Worm (Caenorhabditis elegans) whole organism, L2 larva: ENCODE measurements around the gene npr-32.

Source experiments
- C34F6.9 ChIP-seq: fragments of 150-350 bp; optimal IDR thresholded peaks from 2 replicates; lab custom pipeline; 2014; ENCODE audit warnings: missing biosample characterization, missing genetic modification characterization
- R02D3.7 ChIP-seq: fragments of 150-350 bp; optimal IDR thresholded peaks from 2 replicates; lab custom pipeline; 2014; ENCODE audit warnings: missing biosample characterization, missing genetic modification characterization
- Y55F3AM.14 ChIP-seq: fragments of 200-800 bp; sonication (Bioruptor generic); optimal IDR thresholded peaks from 2 replicates; lab custom pipeline; 2018; ENCODE audit warnings: mild to moderate bottlenecking, missing genetic modification characterization, missing compliant biosample characterization
- aly-2 ChIP-seq: fragments of 150-350 bp; optimal IDR thresholded peaks from 2 replicates; lab custom pipeline; 2014; ENCODE audit warnings: missing biosample characterization, missing genetic modification characterization
- ama-1 ChIP-seq: fragments of 150-350 bp; optimal IDR thresholded peaks from 2 replicates; lab custom pipeline; 2018; ENCODE audit warnings: inconsistent platforms
- blmp-1 ChIP-seq: sonication (generic microtip); optimal IDR thresholded peaks from 2 replicates; lab custom pipeline; 2017; ENCODE audit warnings: missing genetic modification characterization, mild to moderate bottlenecking, missing compliant biosample characterization, antibody characterized with exemption, moderate library complexity; ENCODE audit not compliant: insufficient read depth
- ceh-16 ChIP-seq: fragments of 150-350 bp; optimal IDR thresholded peaks from 2 replicates; lab custom pipeline; 2014; ENCODE audit warnings: missing biosample characterization, missing genetic modification characterization
- egl-27 ChIP-seq: sonication (generic microtip); optimal IDR thresholded peaks from 3 replicates; lab custom pipeline; 2017; ENCODE audit warnings: missing biosample characterization, missing genetic modification reagents, missing genetic modification characterization
- elt-1 ChIP-seq: fragments of 150-350 bp; optimal IDR thresholded peaks from 2 replicates; lab custom pipeline; 2014; ENCODE audit warnings: missing biosample characterization, missing genetic modification characterization
- elt-3 ChIP-seq: sonication (generic microtip); optimal IDR thresholded peaks from 2 replicates; lab custom pipeline; 2017; ENCODE audit warnings: missing biosample characterization, missing genetic modification characterization
- lin-11 ChIP-seq: fragments of 150-350 bp; sonication (generic microtip); optimal IDR thresholded peaks from 2 replicates; lab custom pipeline; 2014; ENCODE audit warnings: missing biosample characterization, missing genetic modification characterization, inconsistent platforms, mixed read lengths
- lin-13 ChIP-seq: fragments of 150-350 bp; optimal IDR thresholded peaks from 2 replicates; lab custom pipeline; 2014; ENCODE audit warnings: missing biosample characterization, missing genetic modification reagents, missing genetic modification characterization
- lin-39 ChIP-seq: fragments of 150-350 bp; optimal IDR thresholded peaks from 2 replicates; lab custom pipeline; 2014; ENCODE audit warnings: missing biosample characterization, missing genetic modification reagents, missing genetic modification characterization
- mab-5 ChIP-seq: fragments of 150-350 bp; optimal IDR thresholded peaks from 2 replicates; lab custom pipeline; 2014; ENCODE audit warnings: missing biosample characterization, missing genetic modification characterization
- nhr-12 ChIP-seq: fragments of 150-350 bp; optimal IDR thresholded peaks from 2 replicates; lab custom pipeline; 2014; ENCODE audit warnings: missing biosample characterization, missing genetic modification characterization
- nhr-129 ChIP-seq: fragments of 150-350 bp; optimal IDR thresholded peaks from 2 replicates; lab custom pipeline; 2014; ENCODE audit warnings: missing biosample characterization, missing genetic modification characterization
- nhr-21 ChIP-seq: fragments of 150-350 bp; optimal IDR thresholded peaks from 2 replicates; lab custom pipeline; 2014; ENCODE audit warnings: missing biosample characterization, missing genetic modification characterization
- nhr-23 ChIP-seq: fragments of 150-350 bp; optimal IDR thresholded peaks from 2 replicates; lab custom pipeline; 2014; ENCODE audit warnings: missing biosample characterization, missing genetic modification reagents, missing genetic modification characterization
- nhr-77 ChIP-seq: fragments of 150-350 bp; optimal IDR thresholded peaks from 2 replicates; lab custom pipeline; 2014; ENCODE audit warnings: missing biosample characterization, missing genetic modification characterization
- peb-1 ChIP-seq: fragments of 150-350 bp; optimal IDR thresholded peaks from 2 replicates; lab custom pipeline; 2014; ENCODE audit warnings: missing biosample characterization, missing genetic modification characterization
- sem-4 ChIP-seq: fragments of 150-350 bp; optimal IDR thresholded peaks from 2 replicates; lab custom pipeline; 2014; ENCODE audit warnings: missing biosample characterization, missing genetic modification reagents, missing genetic modification characterization
- skn-1 ChIP-seq: sonication (generic microtip); optimal IDR thresholded peaks from 2 replicates; lab custom pipeline; 2017; ENCODE audit warnings: missing biosample characterization, missing genetic modification characterization
- sma-3 ChIP-seq: sonication (generic microtip); optimal IDR thresholded peaks from 2 replicates; lab custom pipeline; 2016; ENCODE audit warnings: missing genetic modification reagents, missing genetic modification characterization, missing compliant biosample characterization
- sma-9 ChIP-seq, 2 experiments: fragments of 150-350 bp in 1 of 2; sonication (generic microtip) in 1 of 2; optimal IDR thresholded peaks; 2 replicates each; lab custom pipeline; 2014 to 2016; ENCODE audit warnings: missing genetic modification characterization in 2 of 2, mild to moderate bottlenecking in 1 of 2, missing biosample characterization in 1 of 2, missing compliant biosample characterization in 1 of 2, missing genetic modification reagents in 1 of 2, moderate library complexity in 1 of 2
- unc-55 ChIP-seq: fragments of 150-350 bp; sonication (generic microtip); optimal IDR thresholded peaks from 3 replicates; lab custom pipeline; 2014; ENCODE audit warnings: missing biosample characterization, missing genetic modification reagents, missing genetic modification characterization
- unc-62 ChIP-seq: fragments of 150-350 bp; optimal IDR thresholded peaks from 2 replicates; lab custom pipeline; 2014; ENCODE audit warnings: missing biosample characterization, missing genetic modification reagents, missing genetic modification characterization
- zag-1 ChIP-seq: fragments of 150-350 bp; optimal IDR thresholded peaks from 2 replicates; lab custom pipeline; 2014; ENCODE audit warnings: missing biosample characterization, missing genetic modification characterization
- ztf-1 ChIP-seq: fragments of 200-800 bp; sonication (Bioruptor generic); conservative IDR thresholded peaks from 2 replicates; pipeline ENCODE4 v1.3.6; 2022; ENCODE audit warnings: missing genetic modification characterization, missing compliant biosample characterization
- ztf-11 ChIP-seq: sonication (generic microtip); optimal IDR thresholded peaks from 2 replicates; lab custom pipeline; 2017; ENCODE audit warnings: missing biosample characterization, missing genetic modification characterization
- ztf-4 ChIP-seq: fragments of 150-350 bp; optimal IDR thresholded peaks from 2 replicates; lab custom pipeline; 2014; ENCODE audit warnings: missing biosample characterization, missing genetic modification characterization

Gene npr-32

ce11 chrIV:17268628-17269027, 37.8 kb upstream of the npr-32 start (continued):
- TF ChIP-seq skn-1 (tag; lab: Kevin White, UChicago) (no peak), lin-39 (tag; lab: Kevin White, UChicago) (no peak), zag-1 (tag; lab: Kevin White, UChicago) (peak; percentile 5)
- TF ChIP-seq, all 48 proteins: peak for 14

- no peak for TF ChIP-seq Y55F3AM.14
- TF ChIP-seq nhr-129 (tag; lab: Kevin White, UChicago), result no peak
- TF ChIP-seq blmp-1 (tag; lab: Kevin White, UChicago), result no peak
- TF ChIP-seq nhr-12 (tag; lab: Kevin White, UChicago), result no peak
- no peak for TF ChIP-seq elt-1 (tag; lab: Kevin White, UChicago)
- no peak for TF ChIP-seq sem-4 (tag; lab: Kevin White, UChicago)
- TF ChIP-seq sma-9 (GFP tag; optimal IDR thresholded peaks at IDR 0.05; lab: Kevin White, UChicago), result no peak
- no peak for TF ChIP-seq sma-9 (tag; optimal IDR thresholded peaks at IDR 0.05; lab: Kevin White, UChicago)
- no peak for TF ChIP-seq ztf-4 (tag; lab: Kevin White, UChicago)
- TF ChIP-seq ceh-16 (tag; lab: Kevin White, UChicago), result no peak
- TF ChIP-seq lin-11 (tag; lab: Kevin White, UChicago), result no peak
- TF ChIP-seq ama-1 (lab: Kevin White, UChicago), result no peak
- no peak for TF ChIP-seq unc-55 (GFP tag; lab: Kevin White, UChicago)
- TF ChIP-seq aly-2, result no peak
- TF ChIP-seq lin-13, result no peak
- no peak for TF ChIP-seq elt-3 (tag; lab: Kevin White, UChicago)
- no peak for TF ChIP-seq nhr-23 (tag; lab: Kevin White, UChicago)
- no peak for TF ChIP-seq skn-1 (tag; lab: Kevin White, UChicago)
- no peak for TF ChIP-seq C34F6.9 (tag; lab: Kevin White, UChicago)
- TF ChIP-seq, all 48 proteins: peak for 0
Observed at ce11 chrIV:17268069-17268468, 37.2 kb upstream of the npr-32 start.

ce11 chrIV:17267304-17267891, 36.5 kb upstream of the npr-32 start:
- TF ChIP-seq nhr-23 (tag; lab: Kevin White, UChicago), result no peak
- TF ChIP-seq unc-55 (GFP tag; lab: Kevin White, UChicago), result peak; percentile 70
- TF ChIP-seq mab-5, result peak; percentile 27
- no peak for TF ChIP-seq zag-1 (tag; lab: Kevin White, UChicago)
- TF ChIP-seq ztf-4 (tag; lab: Kevin White, UChicago), result no peak

ce11 chrIV:17265716-17266115, 34.9 kb upstream of the npr-32 start:
- TF ChIP-seq elt-3 (tag; lab: Kevin White, UChicago), result no peak
- no peak for TF ChIP-seq sma-9 (GFP tag; optimal IDR thresholded peaks at IDR 0.05; lab: Kevin White, UChicago)
- no peak for TF ChIP-seq sma-9 (tag; optimal IDR thresholded peaks at IDR 0.05; lab: Kevin White, UChicago)
- TF ChIP-seq ceh-16 (tag; lab: Kevin White, UChicago), result no peak
- TF ChIP-seq lin-13, result no peak
- no peak for TF ChIP-seq nhr-12 (tag; lab: Kevin White, UChicago)
- TF ChIP-seq aly-2, result no peak
- no peak for TF ChIP-seq R02D3.7 (tag; lab: Kevin White, UChicago)
- no peak for TF ChIP-seq nhr-23 (tag; lab: Kevin White, UChicago)
- no peak for TF ChIP-seq elt-1 (tag; lab: Kevin White, UChicago)
- TF ChIP-seq lin-11 (tag; lab: Kevin White, UChicago), result no peak
- no peak for TF ChIP-seq nhr-21 (tag; lab: Kevin White, UChicago)
- no peak for TF ChIP-seq nhr-77 (tag; lab: Kevin White, UChicago)
- TF ChIP-seq sma-3 (GFP tag; lab: Kevin White, UChicago), result no peak
- TF ChIP-seq unc-55 (GFP tag; lab: Kevin White, UChicago), result no peak
- TF ChIP-seq sem-4 (tag; lab: Kevin White, UChicago), result no peak
- TF ChIP-seq egl-27 (tag; lab: Kevin White, UChicago), result no peak
- TF ChIP-seq Y55F3AM.14, result no peak
- no peak for TF ChIP-seq ztf-11 (tag; lab: Kevin White, UChicago)
- no peak for TF ChIP-seq nhr-129 (tag; lab: Kevin White, UChicago)
- no peak for TF ChIP-seq unc-62 (GFP tag; lab: Kevin White, UChicago)

ce11 chrIV:17265279-17265678, 34.4 kb upstream of the npr-32 start, which contains the start of gene str-187:
TSS of gene str-187 (plus strand) at chrIV:17265579.
- no peak for TF ChIP-seq unc-62 (GFP tag; lab: Kevin White, UChicago)
- TF ChIP-seq nhr-12 (tag; lab: Kevin White, UChicago), result no peak
- no peak for TF ChIP-seq lin-39 (tag; lab: Kevin White, UChicago)
- no peak for TF ChIP-seq peb-1
- TF ChIP-seq ztf-1 (GFP tag; lab: Robert Waterston, UW), result no peak
